Fruit fly (Drosophila melanogaster) whole organism: Measurements from ENCODE around the gene CG14562.

Source experiments
- CG8478 ChIP-seq: fragments of >200 bp; optimal IDR thresholded peaks from 2 replicates; lab custom pipeline; 2018; ENCODE audit warnings: inconsistent platforms
- EcR ChIP-seq, 2 experiments: fragments of >200 bp; optimal IDR thresholded peaks; 2 replicates each; lab custom pipeline; 2017; ENCODE audit warnings: missing biosample characterization in 2 of 2, missing genetic modification characterization in 2 of 2, missing genetic modification reagents in 2 of 2
- psq ChIP-seq: fragments of >200 bp; optimal IDR thresholded peaks from 2 replicates; lab custom pipeline; 2017
- usp ChIP-seq: fragments of >200 bp; optimal IDR thresholded peaks from 2 replicates; lab custom pipeline; 2017; ENCODE audit warnings: missing biosample characterization, missing genetic modification characterization, mixed read lengths

dm6 chr3L:21971735-21972134, 29.7 kb downstream of the CG14562 start, which contains the start of gene P5CS:
- no peak for TF ChIP-seq psq
- TF ChIP-seq usp (GFP tag; lab: Kevin White, UChicago) = no peak
- TF ChIP-seq EcR (GFP tag; optimal IDR thresholded peaks at IDR 0.05; lab: Kevin White, UChicago) = no peak
- TF ChIP-seq CG8478 (lab: Kevin White, UChicago) = no peak
